Worm (Caenorhabditis elegans) whole organism, L3 larva: ENCODE data around the gene F35F10.5.

ENCODE experiments used
- R02D3.7 ChIP-seq: fragments of 150-350 bp; optimal IDR thresholded peaks from 2 replicates; lab custom pipeline; 2014; ENCODE audit warnings: missing biosample characterization, missing genetic modification characterization
- ZK546.5 ChIP-seq: sonication (generic microtip); optimal IDR thresholded peaks from 2 replicates; lab custom pipeline; 2017; ENCODE audit warnings: missing biosample characterization, missing genetic modification characterization
- aly-2 ChIP-seq: fragments of 150-350 bp; optimal IDR thresholded peaks from 2 replicates; lab custom pipeline; 2014; ENCODE audit warnings: missing biosample characterization, missing genetic modification characterization
- ama-1 ChIP-seq: fragments of 150-350 bp; optimal IDR thresholded peaks from 2 replicates; lab custom pipeline; 2018
- ceh-16 ChIP-seq: sonication (generic microtip); optimal IDR thresholded peaks from 2 replicates; lab custom pipeline; 2017; ENCODE audit warnings: missing biosample characterization, missing genetic modification characterization
- ceh-28 ChIP-seq: fragments of 150-350 bp; optimal IDR thresholded peaks from 2 replicates; lab custom pipeline; 2014; ENCODE audit warnings: missing biosample characterization, missing genetic modification reagents, missing genetic modification characterization
- ceh-82 ChIP-seq: fragments of 150-350 bp; optimal IDR thresholded peaks from 2 replicates; lab custom pipeline; 2014; ENCODE audit warnings: missing biosample characterization, missing genetic modification characterization
- daf-12 ChIP-seq: fragments of 150-350 bp; optimal IDR thresholded peaks from 2 replicates; lab custom pipeline; 2014; ENCODE audit warnings: missing biosample characterization, missing genetic modification reagents, missing genetic modification characterization
- egl-27 ChIP-seq: sonication (generic microtip); optimal IDR thresholded peaks from 4 replicates; lab custom pipeline; 2017; ENCODE audit warnings: missing biosample characterization, missing genetic modification reagents, missing genetic modification characterization
- elt-2 ChIP-seq: sonication (generic microtip); optimal IDR thresholded peaks from 2 replicates; lab custom pipeline; 2016; ENCODE audit warnings: missing genetic modification reagents, mild to moderate bottlenecking, missing genetic modification characterization, missing compliant biosample characterization
- elt-3 ChIP-seq, 3 experiments: fragments of 150-350 bp in 1 of 3; sonication (generic microtip) in 2 of 3; optimal IDR thresholded peaks; 2 replicates in 2 of 3; 4 replicates in 1 of 3; lab custom pipeline; 2014 to 2017; ENCODE audit warnings: missing biosample characterization in 3 of 3, missing genetic modification characterization in 3 of 3
- eor-1 ChIP-seq, 2 experiments: fragments of 150-350 bp; optimal IDR thresholded peaks; 2 replicates each; lab custom pipeline; 2014 to 2018; ENCODE audit warnings: missing biosample characterization in 2 of 2, missing genetic modification characterization in 2 of 2
- fkh-2 ChIP-seq: fragments of 150-350 bp; optimal IDR thresholded peaks from 2 replicates; lab custom pipeline; 2014; ENCODE audit warnings: missing biosample characterization, missing genetic modification reagents, missing genetic modification characterization
- fos-1 ChIP-seq: fragments of 150-350 bp; optimal IDR thresholded peaks from 2 replicates; lab custom pipeline; 2014; ENCODE audit warnings: missing biosample characterization, missing genetic modification characterization
- hmg-11 ChIP-seq: sonication (generic microtip); optimal IDR thresholded peaks from 2 replicates; lab custom pipeline; 2016; ENCODE audit warnings: missing genetic modification characterization, missing compliant biosample characterization
- jun-1 ChIP-seq: fragments of 150-350 bp; optimal IDR thresholded peaks from 2 replicates; lab custom pipeline; 2014; ENCODE audit warnings: missing biosample characterization, missing genetic modification reagents, missing genetic modification characterization
- lin-39 ChIP-seq: fragments of 150-350 bp; optimal IDR thresholded peaks from 2 replicates; lab custom pipeline; 2018; ENCODE audit warnings: missing biosample characterization, missing genetic modification reagents, missing genetic modification characterization
- lsy-12 ChIP-seq: sonication (generic microtip); optimal IDR thresholded peaks from 2 replicates; lab custom pipeline; 2016; ENCODE audit warnings: mild to moderate bottlenecking, missing genetic modification characterization, missing compliant biosample characterization
- mml-1 ChIP-seq: fragments of 150-350 bp; sonication (generic microtip); optimal IDR thresholded peaks from 3 replicates; lab custom pipeline; 2014; ENCODE audit warnings: missing biosample characterization, missing genetic modification characterization
- nhr-12 ChIP-seq: fragments of 150-350 bp; optimal IDR thresholded peaks from 2 replicates; lab custom pipeline; 2014; ENCODE audit warnings: missing biosample characterization, missing genetic modification characterization
- nhr-23 ChIP-seq: fragments of 150-350 bp; optimal IDR thresholded peaks from 2 replicates; lab custom pipeline; 2014; ENCODE audit warnings: missing biosample characterization, missing genetic modification reagents, missing genetic modification characterization
- nhr-237 ChIP-seq: fragments of 150-350 bp; optimal IDR thresholded peaks from 2 replicates; lab custom pipeline; 2014; ENCODE audit warnings: missing biosample characterization, missing genetic modification characterization
- nhr-28 ChIP-seq: fragments of 150-350 bp; optimal IDR thresholded peaks from 2 replicates; lab custom pipeline; 2014; ENCODE audit warnings: missing biosample characterization, missing genetic modification characterization
- nhr-43 ChIP-seq: sonication (generic microtip); optimal IDR thresholded peaks from 2 replicates; lab custom pipeline; 2016; ENCODE audit warnings: mild to moderate bottlenecking, missing genetic modification characterization, missing compliant biosample characterization; ENCODE audit not compliant: poor library complexity, severe bottlenecking
- nhr-67 ChIP-seq: fragments of 150-350 bp; optimal IDR thresholded peaks from 2 replicates; lab custom pipeline; 2014; ENCODE audit warnings: missing biosample characterization, missing genetic modification characterization
- nhr-77 ChIP-seq: fragments of 150-350 bp; optimal IDR thresholded peaks from 2 replicates; lab custom pipeline; 2014; ENCODE audit warnings: missing biosample characterization, missing genetic modification characterization
- pha-4 ChIP-seq: fragments of 150-350 bp; optimal IDR thresholded peaks from 2 replicates; lab custom pipeline; 2014; ENCODE audit warnings: missing biosample characterization, missing genetic modification reagents, missing genetic modification characterization
- pqm-1 ChIP-seq: fragments of 150-350 bp; optimal IDR thresholded peaks from 2 replicates; lab custom pipeline; 2017; ENCODE audit warnings: missing biosample characterization, missing genetic modification characterization, inconsistent platforms
- sea-2 ChIP-seq: fragments of 150-350 bp; sonication (generic microtip); optimal IDR thresholded peaks from 4 replicates; lab custom pipeline; 2014; ENCODE audit warnings: missing biosample characterization, missing genetic modification reagents, missing genetic modification characterization
- skn-1 ChIP-seq: fragments of 150-350 bp; optimal IDR thresholded peaks from 2 replicates; lab custom pipeline; 2014; ENCODE audit warnings: missing biosample characterization, missing genetic modification characterization
- snpc-4 ChIP-seq: fragments of 150-350 bp; optimal IDR thresholded peaks from 2 replicates; lab custom pipeline; 2014; ENCODE audit warnings: missing biosample characterization, missing genetic modification characterization
- tbx-2 ChIP-seq: sonication (generic microtip); optimal IDR thresholded peaks from 2 replicates; lab custom pipeline; 2016; ENCODE audit warnings: mild to moderate bottlenecking, missing genetic modification characterization, missing compliant biosample characterization
- unc-39 ChIP-seq: sonication (generic microtip); optimal IDR thresholded peaks from 4 replicates; lab custom pipeline; 2017; ENCODE audit warnings: missing biosample characterization, missing genetic modification characterization
- ztf-11 ChIP-seq: fragments of 150-350 bp; optimal IDR thresholded peaks from 2 replicates; lab custom pipeline; 2014; ENCODE audit warnings: missing biosample characterization, missing genetic modification characterization
- ztf-4 ChIP-seq: fragments of 150-350 bp; optimal IDR thresholded peaks from 2 replicates; lab custom pipeline; 2014; ENCODE audit warnings: missing biosample characterization, missing genetic modification characterization

F35F10.5 gene

ce11 chrV:3244703-3245102 lies 40.0 kb upstream of the F35F10.5 start, which contains the start of gene srj-7:
TSS of gene srj-7 (plus strand) at chrV:3245003.
- TF ChIP-seq pha-4 (no peak), hmg-11 (tag; lab: Kevin White, UChicago) (no peak), nhr-12 (tag; lab: Kevin White, UChicago) (no peak), ZK546.5 (tag; lab: Kevin White, UChicago) (no peak), aly-2 (tag; lab: Kevin White, UChicago) (no peak), nhr-43 (tag; lab: Kevin White, UChicago) (no peak), ztf-4 (tag; lab: Kevin White, UChicago) (no peak), tbx-2 (tag; lab: Kevin White, UChicago) (no peak), egl-27 (no peak), elt-2 (no peak), sea-2 (GFP tag; lab: Kevin White, UChicago) (no peak), R02D3.7 (tag; lab: Kevin White, UChicago) (no peak), nhr-28 (tag; lab: Kevin White, UChicago) (no peak), nhr-237 (tag; lab: Kevin White, UChicago) (no peak), jun-1 (tag; lab: Kevin White, UChicago) (no peak), mml-1 (no peak)

ce11 chrV:3247515-3247914 lies 37.2 kb upstream of the F35F10.5 start, which contains the start of gene srj-8:
TSS of gene srj-8 (plus strand) at chrV:3247815.
- TF ChIP-seq eor-1 (tag; optimal IDR thresholded peaks at IDR 0.05; lab: Kevin White, UChicago) (no peak), ceh-82 (tag; lab: Kevin White, UChicago) (no peak), lin-39 (tag; lab: Kevin White, UChicago) (no peak), ZK546.5 (tag; lab: Kevin White, UChicago) (no peak), sea-2 (GFP tag; lab: Kevin White, UChicago) (no peak), ztf-4 (tag; lab: Kevin White, UChicago) (no peak), ceh-16 (no peak), fos-1 (no peak), pqm-1 (tag; lab: Kevin White, UChicago) (no peak), ama-1 (no peak), jun-1 (tag; lab: Kevin White, UChicago) (no peak), nhr-23 (tag; lab: Kevin White, UChicago) (no peak), nhr-43 (tag; lab: Kevin White, UChicago) (no peak), nhr-28 (tag; lab: Kevin White, UChicago) (no peak), aly-2 (tag; lab: Kevin White, UChicago) (no peak), nhr-77 (tag; lab: Kevin White, UChicago) (no peak), elt-2 (no peak), elt-3 (tag; optimal IDR thresholded peaks at IDR 0.05; lab: Kevin White, UChicago) (no peak)

- TF ChIP-seq skn-1 (tag; lab: Kevin White, UChicago) (no peak), ztf-11 (tag; lab: Kevin White, UChicago) (no peak), jun-1 (tag; lab: Kevin White, UChicago) (no peak), fkh-2 (tag; lab: Kevin White, UChicago) (no peak), ztf-4 (tag; lab: Kevin White, UChicago) (no peak), unc-39 (tag; lab: Kevin White, UChicago) (no peak), lin-39 (tag; lab: Kevin White, UChicago) (no peak), nhr-77 (tag; lab: Kevin White, UChicago) (no peak), ceh-28 (tag; lab: Kevin White, UChicago) (no peak), daf-12 (tag; lab: Kevin White, UChicago) (no peak), pha-4 (no peak), elt-3 (tag; optimal IDR thresholded peaks at IDR 0.05; lab: Kevin White, UChicago) (no peak)
Observed at ce11 chrV:3250153-3250552, 34.6 kb upstream of the F35F10.5 start, which contains the start of gene T28A11.13. TSS of gene T28A11.13 (minus strand) at chrV:3250253.

- TF ChIP-seq unc-39 (tag; lab: Kevin White, UChicago) (no peak), ceh-28 (tag; lab: Kevin White, UChicago) (no peak)
Observed at ce11 chrV:3256051-3256450, 28.7 kb upstream of the F35F10.5 start, which contains the start of gene srt-63. TSS of gene srt-63 (minus strand) at chrV:3256151.

- no peak for TF ChIP-seq tbx-2 (tag; lab: Kevin White, UChicago)
- no peak for TF ChIP-seq elt-3 (tag; optimal IDR thresholded peaks at IDR 0.05; lab: Kevin White, UChicago)
- no peak for TF ChIP-seq daf-12 (tag; lab: Kevin White, UChicago)
- no peak for TF ChIP-seq ceh-82 (tag; lab: Kevin White, UChicago)
- no peak for TF ChIP-seq elt-2
- no peak for TF ChIP-seq eor-1 (tag; optimal IDR thresholded peaks at IDR 0.05; lab: Kevin White, UChicago)
- TF ChIP-seq snpc-4 (tag; lab: Kevin White, UChicago), result no peak
- TF ChIP-seq fkh-2 (tag; lab: Kevin White, UChicago), result no peak
- no peak for TF ChIP-seq sea-2 (GFP tag; lab: Kevin White, UChicago)
- TF ChIP-seq nhr-67, result no peak
- TF ChIP-seq lsy-12, result no peak
- TF ChIP-seq unc-39 (tag; lab: Kevin White, UChicago), result no peak
- TF ChIP-seq nhr-23 (tag; lab: Kevin White, UChicago), result no peak
Observed at ce11 chrV:3256809-3257208, 27.9 kb upstream of the F35F10.5 start.
